Fruit fly (Drosophila melanogaster): ENCODE results near the gene CG43349.

CG43349 gene

DNA sequence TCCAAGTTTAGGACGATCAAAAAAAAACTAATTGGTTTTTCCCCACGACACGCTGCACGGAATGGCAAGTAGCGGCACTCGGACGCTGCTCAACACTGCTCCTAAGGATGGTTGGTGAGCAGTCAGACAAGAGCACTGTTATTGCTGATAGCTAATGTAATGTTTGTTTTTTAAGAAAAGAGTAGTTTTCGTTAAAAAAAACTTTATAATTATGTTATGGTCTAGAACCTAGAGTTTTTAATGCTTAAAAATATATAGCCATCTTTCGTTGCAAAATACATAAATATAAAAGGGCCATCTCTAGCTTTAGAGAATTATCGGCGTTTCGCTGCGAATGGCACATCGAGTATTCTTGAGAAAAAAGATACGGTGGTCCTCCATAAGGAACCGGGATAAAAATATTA lies 27.3 kb upstream of the CG43349 start, which contains the start of the genes Charon and CG4887 (continued):
- peak; percentile 72 for TF ChIP-seq CG1792 (GFP tag; optimal IDR thresholded peaks at IDR 0.05)
- TF ChIP-seq CG6813 (GFP tag; optimal IDR thresholded peaks at IDR 0.05) = no peak
- peak; percentile 46; the same call in 1 of the 2 replicates for TF ChIP-seq Gsc (GFP tag; IDR thresholded peaks at IDR 0.05)
- TF ChIP-seq tx (GFP tag; optimal IDR thresholded peaks at IDR 0.05) = peak; percentile 79
- peak; percentile 76 for TF ChIP-seq CG9727 (GFP tag; optimal IDR thresholded peaks at IDR 0.05)
- peak; percentile 75 for TF ChIP-seq Meics (GFP tag; optimal IDR thresholded peaks at IDR 0.05)
- TF ChIP-seq eve (GFP tag; optimal IDR thresholded peaks at IDR 0.05) = no peak
- TF ChIP-seq unc-4 (GFP tag; IDR thresholded peaks at IDR 0.05; ENCODE audit: partially characterized antibody) = peak; percentile 79
- TF ChIP-seq jigr1 (GFP tag; IDR thresholded peaks at IDR 0.05) = no peak
- no peak for TF ChIP-seq gem (tag; optimal IDR thresholded peaks at IDR 0.05)
- no peak for TF ChIP-seq lov (optimal IDR thresholded peaks at IDR 0.05)
- TF ChIP-seq lov (GFP tag; IDR thresholded peaks at IDR 0.05) = peak; percentile 49; the same call in 1 of the 3 replicates
- peak; percentile 81 for TF ChIP-seq Aef1 (GFP tag; IDR thresholded peaks at IDR 0.05)
- TF ChIP-seq bcd (GFP tag; optimal IDR thresholded peaks at IDR 0.05) = peak; percentile 73
- peak; percentile 87 for TF ChIP-seq tin (GFP tag; optimal IDR thresholded peaks at IDR 0.05)
- peak; percentile 68 for TF ChIP-seq zen (tag; optimal IDR thresholded peaks at IDR 0.05)
- no peak for TF ChIP-seq hb (GFP tag; IDR thresholded peaks at IDR 0.05; ENCODE audit: partially characterized antibody)
- peak; percentile 61 for TF ChIP-seq Rx (GFP tag; IDR thresholded peaks at IDR 0.05)
- TF ChIP-seq CG11504 (tag; optimal IDR thresholded peaks at IDR 0.05) = no peak
- TF ChIP-seq dati (GFP tag; IDR thresholded peaks at IDR 0.05) = no peak
- TF ChIP-seq Hmx (GFP tag; optimal IDR thresholded peaks at IDR 0.05) = peak; percentile 53
- no peak for TF ChIP-seq prd (optimal IDR thresholded peaks at IDR 0.05)
- peak; percentile 89 for TF ChIP-seq prd (GFP tag; IDR thresholded peaks at IDR 0.05)
- TF ChIP-seq Ets97D (GFP tag; optimal IDR thresholded peaks at IDR 0.05) = peak; percentile 81
- TF ChIP-seq lbe (GFP tag; optimal IDR thresholded peaks at IDR 0.05) = no peak
- TF ChIP-seq grn (GFP tag; optimal IDR thresholded peaks at IDR 0.05) = no peak
- TF ChIP-seq Xbp1 (GFP tag; optimal IDR thresholded peaks at IDR 0.05) = peak; percentile 89
- TF ChIP-seq nerfin-2 (GFP tag; IDR thresholded peaks at IDR 0.05; ENCODE audit: partially characterized antibody) = peak; percentile 32; the same call in 1 of the 2 replicates
- peak; percentile 83 for TF ChIP-seq CG2712 (tag; optimal IDR thresholded peaks at IDR 0.05)
- TF ChIP-seq Lim3 (GFP tag; IDR thresholded peaks at IDR 0.05) = no peak
- TF ChIP-seq CG17912 (GFP tag; optimal IDR thresholded peaks at IDR 0.05) = peak; percentile 19
- no peak for TF ChIP-seq aop (GFP tag; IDR thresholded peaks at IDR 0.05)
- TF ChIP-seq fd96Cb (tag; optimal IDR thresholded peaks at IDR 0.05) = peak; percentile 65
- TF ChIP-seq CG6689 (GFP tag; IDR thresholded peaks at IDR 0.05) = peak; percentile 77
- no peak for TF ChIP-seq exex (tag; optimal IDR thresholded peaks at IDR 0.05)
- TF ChIP-seq CG4282 (GFP tag; optimal IDR thresholded peaks at IDR 0.05) = peak; percentile 62
- peak; percentile 74; the same call in 2 of the 3 replicates for TF ChIP-seq CG11560 (tag; IDR thresholded peaks at IDR 0.05)
- TF ChIP-seq Dip2 (GFP tag; IDR thresholded peaks at IDR 0.05) = no peak
- peak; percentile 76 for TF ChIP-seq CG1647 (GFP tag; optimal IDR thresholded peaks at IDR 0.05)
- TF ChIP-seq tap (tag; optimal IDR thresholded peaks at IDR 0.05) = no peak
- TF ChIP-seq Kr (GFP tag; optimal IDR thresholded peaks at IDR 0.05) = no peak
- peak in 1 of 2 experiments; percentile 87 for TF ChIP-seq Pdp1 (GFP tag; optimal IDR thresholded peaks at IDR 0.05)
- TF ChIP-seq Doc3 (GFP tag; IDR thresholded peaks at IDR 0.05; ENCODE audit: partially characterized antibody) = peak; percentile 65; the same call in 2 of the 3 replicates
- peak; percentile 48; the same call in 1 of the 2 replicates for TF ChIP-seq CG8765 (GFP tag; IDR thresholded peaks at IDR 0.05)
- no peak for TF ChIP-seq otp (GFP tag; IDR thresholded peaks at IDR 0.05)
- peak; percentile 85 for TF ChIP-seq CG8944 (GFP tag; optimal IDR thresholded peaks at IDR 0.05)
- peak; percentile 88 for TF ChIP-seq CG7786 (GFP tag; optimal IDR thresholded peaks at IDR 0.05)
- peak; percentile 89 for TF ChIP-seq CG4424 (GFP tag; optimal IDR thresholded peaks at IDR 0.05)
- TF ChIP-seq al (GFP tag; IDR thresholded peaks at IDR 0.05) = peak; percentile 82
- peak; percentile 71 for TF ChIP-seq CG8388 (GFP tag; optimal IDR thresholded peaks at IDR 0.05)
- peak; percentile 53 for TF ChIP-seq CG7928 (GFP tag; optimal IDR thresholded peaks at IDR 0.05)

All from whole organism, embryonic.